Worm (Caenorhabditis elegans) whole organism, mixed stage, embryonic: Measurements from ENCODE around the gene C53A3.3.

Source experiments
- elt-1 ChIP-seq: sonication (generic microtip); optimal IDR thresholded peaks from 2 replicates; lab custom pipeline; 2017; ENCODE audit warnings: missing genetic modification characterization, mild to moderate bottlenecking, missing compliant biosample characterization, antibody characterized with exemption, moderate library complexity, borderline replicate concordance; ENCODE audit not compliant: insufficient read depth
- elt-3 ChIP-seq: fragments of 150-350 bp; optimal IDR thresholded peaks from 2 replicates; lab custom pipeline; 2014; ENCODE audit warnings: missing biosample characterization, missing genetic modification characterization
- mep-1 ChIP-seq: fragments of 150-350 bp; optimal IDR thresholded peaks from 2 replicates; lab custom pipeline; 2017; ENCODE audit warnings: missing biosample characterization, missing genetic modification reagents, missing genetic modification characterization, inconsistent platforms
- nhr-12 ChIP-seq: fragments of 150-350 bp; optimal IDR thresholded peaks from 2 replicates; lab custom pipeline; 2014; ENCODE audit warnings: missing biosample characterization, missing genetic modification characterization
- nhr-76 ChIP-seq: sonication (generic microtip); optimal IDR thresholded peaks from 2 replicates; lab custom pipeline; 2017; ENCODE audit warnings: missing biosample characterization, missing genetic modification characterization
- unc-39 ChIP-seq: fragments of 150-350 bp; optimal IDR thresholded peaks from 2 replicates; lab custom pipeline; 2014; ENCODE audit warnings: missing biosample characterization, missing genetic modification characterization
- unc-62 ChIP-seq: fragments of 150-350 bp; optimal IDR thresholded peaks from 2 replicates; lab custom pipeline; 2014; ENCODE audit warnings: missing biosample characterization, missing genetic modification reagents, missing genetic modification characterization

- TF ChIP-seq unc-39 (tag; lab: Kevin White, UChicago) (no peak), mep-1 (tag; lab: Kevin White, UChicago) (no peak), elt-3 (no peak), elt-1 (no peak), nhr-76 (tag; lab: Kevin White, UChicago) (no peak), nhr-12 (tag; lab: Kevin White, UChicago) (no peak), unc-62 (no peak)
These were observed 32.4 kb downstream of the C53A3.3 start for ce11 chrV:5788650-5789049.
